Worm (Caenorhabditis elegans): Measurements from ENCODE around the gene F18A1.1.
A peak's percentile ranks its signal among the peaks of the same experiment; 100 is the strongest.

- TF ChIP-seq ets-7 (tag; optimal IDR thresholded peaks at IDR 0.05) (no peak), tra-4 (tag; optimal IDR thresholded peaks at IDR 0.05) (no peak), flt-1 (GFP tag; IDR thresholded peaks at IDR 0.05) (no peak), B0310.2 (tag; optimal IDR thresholded peaks at IDR 0.05) (no peak), hmg-4 (GFP tag; optimal IDR thresholded peaks at IDR 0.05) (peak; percentile 45), tbx-11 (GFP tag; IDR thresholded peaks at IDR 0.05) (0 out of 2 replicates have a peak, but pooled peaks have one; percentile 37), hnd-1 (tag; optimal IDR thresholded peaks at IDR 0.05) (no peak), ama-1 (optimal IDR thresholded peaks at IDR 0.05) (no peak), F13C5.2 (tag; optimal IDR thresholded peaks at IDR 0.05) (peak; percentile 2), scrt-1 (GFP tag; IDR thresholded peaks at IDR 0.05) (no peak), aly-1 (tag; optimal IDR thresholded peaks at IDR 0.05) (peak; percentile 40), tbx-37 (GFP tag; conservative IDR thresholded peaks at IDR 0.05) (no peak)
Observed at ce11 chrII:7676307-7676905, 8.3 kb upstream of the F18A1.1 start.
